Worm (Caenorhabditis elegans) whole organism, midembryonic: Measurements from ENCODE around the gene arl-3.

Source experiments
- T22C8.4 ChIP-seq: fragments of 200-800 bp; sonication (Bioruptor generic); IDR thresholded peaks from 2 replicates; pipeline ENCODE4 v1.3.6; 2022; ENCODE audit warnings: missing genetic modification characterization, missing compliant biosample characterization
- cog-1 ChIP-seq: sonication (generic microtip); optimal IDR thresholded peaks from 2 replicates; lab custom pipeline; 2016; ENCODE audit warnings: missing genetic modification characterization, missing compliant biosample characterization
- flt-1 ChIP-seq: fragments of 200-800 bp; sonication (Bioruptor generic); IDR thresholded peaks from 2 replicates; pipeline ENCODE4 v1.3.6; 2022; ENCODE audit warnings: missing genetic modification characterization, missing compliant biosample characterization
- klf-2 ChIP-seq: fragments of 200-800 bp; sonication (Bioruptor generic); conservative IDR thresholded peaks from 2 replicates; pipeline ENCODE4 v1.3.6; 2022; ENCODE audit warnings: missing genetic modification reagents, missing genetic modification characterization, missing compliant biosample characterization
- med-1 ChIP-seq: sonication (generic microtip); optimal IDR thresholded peaks from 2 replicates; lab custom pipeline; 2017; ENCODE audit warnings: missing genetic modification characterization, mild to moderate bottlenecking, missing compliant biosample characterization, antibody characterized with exemption, missing genetic modification reagents; ENCODE audit not compliant: insufficient read depth
- tab-1 ChIP-seq: fragments of 200-800 bp; sonication (Bioruptor generic); IDR thresholded peaks from 2 replicates; pipeline ENCODE4 v1.3.6; 2022; ENCODE audit warnings: missing genetic modification characterization, missing compliant biosample characterization
- ztf-29 ChIP-seq: fragments of 200-800 bp; sonication (Bioruptor generic); IDR thresholded peaks from 2 replicates; pipeline ENCODE4 v1.3.6; 2022; ENCODE audit warnings: missing genetic modification reagents, missing genetic modification characterization, missing compliant biosample characterization

ce11 chrII:14593281-14593680 is 13.0 kb upstream of the arl-3 start, which contains the start of gene catp-4:
- TF ChIP-seq med-1 (GFP tag; lab: Kevin White, UChicago) = no peak
- TF ChIP-seq flt-1 (GFP tag; lab: Robert Waterston, UW) = no peak
- no peak for TF ChIP-seq ztf-29 (GFP tag; lab: Robert Waterston, UW)
- no peak for TF ChIP-seq cog-1
- TF ChIP-seq T22C8.4 (GFP tag; lab: Robert Waterston, UW) = no peak
- TF ChIP-seq klf-2 (GFP tag; lab: Robert Waterston, UW) = no peak
- TF ChIP-seq tab-1 (GFP tag; lab: Robert Waterston, UW) = no peak
